Worm (Caenorhabditis elegans) whole organism, L3 larva: ENCODE measurements around the gene rpn-3.

Experiments used
- ama-1 ChIP-seq: fragments of 150-350 bp; optimal IDR thresholded peaks from 2 replicates; lab custom pipeline; 2018
- elt-2 ChIP-seq: sonication (generic microtip); optimal IDR thresholded peaks from 2 replicates; lab custom pipeline; 2016; ENCODE audit warnings: missing genetic modification reagents, mild to moderate bottlenecking, missing genetic modification characterization, missing compliant biosample characterization
- lin-15B ChIP-seq: fragments of 150-350 bp; optimal IDR thresholded peaks from 2 replicates; lab custom pipeline; 2014; ENCODE audit warnings: missing biosample characterization, missing genetic modification characterization
- lin-39 ChIP-seq: fragments of 150-350 bp; optimal IDR thresholded peaks from 2 replicates; lab custom pipeline; 2018; ENCODE audit warnings: missing biosample characterization, missing genetic modification reagents, missing genetic modification characterization
- mdl-1 ChIP-seq: fragments of 150-350 bp; optimal IDR thresholded peaks from 2 replicates; lab custom pipeline; 2014; ENCODE audit warnings: missing biosample characterization, missing genetic modification characterization
- nhr-11 ChIP-seq: fragments of 150-350 bp; optimal IDR thresholded peaks from 2 replicates; lab custom pipeline; 2014; ENCODE audit warnings: missing biosample characterization, missing genetic modification characterization
- nhr-43 ChIP-seq: sonication (generic microtip); optimal IDR thresholded peaks from 2 replicates; lab custom pipeline; 2016; ENCODE audit warnings: mild to moderate bottlenecking, missing genetic modification characterization, missing compliant biosample characterization; ENCODE audit not compliant: poor library complexity, severe bottlenecking
- pha-4 ChIP-seq: fragments of 150-350 bp; optimal IDR thresholded peaks from 2 replicates; lab custom pipeline; 2014; ENCODE audit warnings: missing biosample characterization, missing genetic modification reagents, missing genetic modification characterization
- skn-1 ChIP-seq: fragments of 150-350 bp; optimal IDR thresholded peaks from 2 replicates; lab custom pipeline; 2014; ENCODE audit warnings: missing biosample characterization, missing genetic modification characterization
- snpc-4 ChIP-seq: fragments of 150-350 bp; optimal IDR thresholded peaks from 2 replicates; lab custom pipeline; 2014; ENCODE audit warnings: missing biosample characterization, missing genetic modification characterization
- tbx-2 ChIP-seq: sonication (generic microtip); optimal IDR thresholded peaks from 2 replicates; lab custom pipeline; 2016; ENCODE audit warnings: mild to moderate bottlenecking, missing genetic modification characterization, missing compliant biosample characterization
- unc-39 ChIP-seq: sonication (generic microtip); optimal IDR thresholded peaks from 4 replicates; lab custom pipeline; 2017; ENCODE audit warnings: missing biosample characterization, missing genetic modification characterization
- zag-1 ChIP-seq: fragments of 150-350 bp; optimal IDR thresholded peaks from 2 replicates; lab custom pipeline; 2014; ENCODE audit warnings: missing biosample characterization, missing genetic modification characterization

ce11 chrIII:8480355-8480754, 33.2 kb downstream of the rpn-3 start, which contains the start of gene F42H10.6:
- no peak for TF ChIP-seq unc-39 (tag; lab: Kevin White, UChicago)
- TF ChIP-seq mdl-1 (tag; lab: Kevin White, UChicago) = no peak
- TF ChIP-seq skn-1 = no peak
- no peak for TF ChIP-seq ama-1
- no peak for TF ChIP-seq lin-15B (tag; lab: Kevin White, UChicago)
- no peak for TF ChIP-seq tbx-2 (tag; lab: Kevin White, UChicago)
- no peak for TF ChIP-seq lin-39 (tag; lab: Kevin White, UChicago)
- no peak for TF ChIP-seq pha-4
- TF ChIP-seq nhr-11 (tag; lab: Kevin White, UChicago) = no peak
- no peak for TF ChIP-seq elt-2 (tag; lab: Kevin White, UChicago)
- TF ChIP-seq snpc-4 (tag; lab: Kevin White, UChicago) = no peak
- TF ChIP-seq zag-1 (tag; lab: Kevin White, UChicago) = no peak
- no peak for TF ChIP-seq nhr-43 (tag; lab: Kevin White, UChicago)
